Fruit fly (Drosophila melanogaster) whole organism, embryonic: ENCODE data around the gene Oatp33Eb.
A peak's percentile ranks its signal among the peaks of the same experiment; 100 is the strongest.

ENCODE experiments used
- Ada2b ChIP-seq: fragments of 200-800 bp; sonication (Bioruptor generic); IDR thresholded peaks from 2 replicates; pipeline ENCODE4 v1.3.6; 2022; ENCODE audit warnings: missing biosample characterization, missing genetic modification characterization
- Adf1 ChIP-seq: fragments of 200-800 bp; sonication (Bioruptor generic); IDR thresholded peaks from 2 replicates; pipeline ENCODE4 v1.3.6; 2022; ENCODE audit warnings: missing biosample characterization, missing genetic modification characterization
- Bdp1 ChIP-seq: fragments of 200-800 bp; sonication (Bioruptor generic); optimal IDR thresholded peaks from 3 replicates; lab custom pipeline; 2016; ENCODE audit warnings: missing biosample characterization, missing genetic modification characterization
- CG10147 ChIP-seq: fragments of 200-800 bp; sonication (Bioruptor generic); optimal IDR thresholded peaks from 2 replicates; lab custom pipeline; 2019; ENCODE audit warnings: missing biosample characterization, mild to moderate bottlenecking, missing genetic modification characterization, moderate library complexity
- CG10543 ChIP-seq: fragments of 200-800 bp; sonication (Bioruptor generic); optimal IDR thresholded peaks from 3 replicates; lab custom pipeline; 2017; ENCODE audit warnings: missing biosample characterization, mild to moderate bottlenecking, missing genetic modification characterization, moderate library complexity
- CG10979 ChIP-seq: fragments of 200-800 bp; sonication (Bioruptor generic); optimal IDR thresholded peaks from 2 replicates; lab custom pipeline; 2018; ENCODE audit warnings: missing biosample characterization, mild to moderate bottlenecking, missing genetic modification characterization, moderate library complexity
- CG11695 ChIP-seq: fragments of 200-800 bp; sonication (Bioruptor generic); IDR thresholded peaks from 3 replicates; pipeline ENCODE4 v1.3.6; 2022; ENCODE audit warnings: missing biosample characterization, missing genetic modification characterization
- CG12769 ChIP-seq: fragments of 200-800 bp; sonication (Bioruptor generic); optimal IDR thresholded peaks from 2 replicates; lab custom pipeline; 2019; ENCODE audit warnings: missing biosample characterization, mild to moderate bottlenecking, missing genetic modification characterization, moderate library complexity
- CG13624 ChIP-seq: fragments of 200-800 bp; sonication (Bioruptor generic); optimal IDR thresholded peaks from 2 replicates; lab custom pipeline; 2016; ENCODE audit warnings: missing biosample characterization, missing genetic modification characterization
- CG14860 ChIP-seq: fragments of 200-800 bp; sonication (Bioruptor generic); IDR thresholded peaks from 3 replicates; pipeline ENCODE4 v1.3.6; 2022; ENCODE audit warnings: missing biosample characterization, missing genetic modification characterization; ENCODE audit not compliant: partially characterized antibody
- CG17385 ChIP-seq: fragments of 200-800 bp; sonication (Bioruptor generic); optimal IDR thresholded peaks from 3 replicates; lab custom pipeline; 2018; ENCODE audit warnings: missing biosample characterization, mild to moderate bottlenecking, missing genetic modification characterization
- CG18599 ChIP-seq: fragments of 200-800 bp; sonication (Bioruptor generic); optimal IDR thresholded peaks from 3 replicates; lab custom pipeline; 2017; ENCODE audit warnings: missing biosample characterization, missing genetic modification characterization, mild to moderate bottlenecking, moderate library complexity, missing genetic modification reagents
- CG32532 ChIP-seq: fragments of 200-800 bp; sonication (Bioruptor generic); IDR thresholded peaks from 2 replicates; pipeline ENCODE4 v1.3.6; 2022; ENCODE audit warnings: missing biosample characterization, missing genetic modification characterization
- CG4404 ChIP-seq: fragments of 200-800 bp; sonication (Bioruptor generic); IDR thresholded peaks from 2 replicates; pipeline ENCODE4 v1.3.6; 2022; ENCODE audit warnings: missing biosample characterization, missing genetic modification characterization
- CG6854 ChIP-seq: fragments of 200-800 bp; sonication (Bioruptor generic); optimal IDR thresholded peaks from 3 replicates; lab custom pipeline; 2017; ENCODE audit warnings: missing biosample characterization, mild to moderate bottlenecking, missing genetic modification characterization
- CG8290 ChIP-seq, 3 experiments: fragments of 200-800 bp; sonication (Bioruptor generic); optimal IDR thresholded peaks; 2 replicates each; lab custom pipeline; 2016 to 2019; ENCODE audit warnings: missing biosample characterization in 3 of 3, missing genetic modification characterization in 3 of 3, mild to moderate bottlenecking in 2 of 3, moderate library complexity in 1 of 3
- CG8765 ChIP-seq: fragments of 200-800 bp; sonication (Bioruptor generic); IDR thresholded peaks from 2 replicates; pipeline ENCODE4 v1.3.6; 2022; ENCODE audit warnings: missing biosample characterization, missing genetic modification characterization
- D19A ChIP-seq: fragments of 200-800 bp; optimal IDR thresholded peaks from 3 replicates; lab custom pipeline; 2019; ENCODE audit warnings: missing biosample characterization, mild to moderate bottlenecking, missing genetic modification characterization, moderate library complexity
- D19B ChIP-seq: fragments of 200-800 bp; sonication (Bioruptor generic); optimal IDR thresholded peaks from 2 replicates; lab custom pipeline; 2017; ENCODE audit warnings: missing biosample characterization, mild to moderate bottlenecking, missing genetic modification characterization
- Dek ChIP-seq: fragments of 200-800 bp; sonication (Bioruptor generic); optimal IDR thresholded peaks from 3 replicates; lab custom pipeline; 2019; ENCODE audit warnings: missing biosample characterization, mild to moderate bottlenecking, missing genetic modification characterization, moderate library complexity
- Hmr ChIP-seq: fragments of 200-800 bp; sonication (Bioruptor generic); optimal IDR thresholded peaks from 3 replicates; lab custom pipeline; 2017; ENCODE audit warnings: mild to moderate bottlenecking, missing biosample characterization, missing genetic modification reagents, missing genetic modification characterization
- Hmx ChIP-seq: fragments of 200-800 bp; sonication (Bioruptor generic); optimal IDR thresholded peaks from 2 replicates; lab custom pipeline; 2016; ENCODE audit warnings: missing biosample characterization, missing genetic modification characterization
- Mad ChIP-seq: fragments of 200-800 bp; sonication (Bioruptor generic); optimal IDR thresholded peaks from 2 replicates; lab custom pipeline; 2016; ENCODE audit warnings: missing biosample characterization, missing genetic modification characterization
- Med ChIP-seq: fragments of 200-800 bp; sonication (Bioruptor generic); peaks from one replicate; lab custom pipeline; 2016; ENCODE audit warnings: missing biosample characterization, missing genetic modification characterization, mild to moderate bottlenecking, inconsistent platforms, moderate library complexity
- Mrtf ChIP-seq: fragments of 200-800 bp; sonication (Bioruptor generic); IDR thresholded peaks from 3 replicates; pipeline ENCODE4 v1.3.6; 2022; ENCODE audit warnings: missing biosample characterization, missing genetic modification characterization
- Optix ChIP-seq: fragments of 200-800 bp; sonication (Bioruptor generic); IDR thresholded peaks from 3 replicates; pipeline ENCODE4 v1.3.6; 2022; ENCODE audit warnings: missing biosample characterization, missing genetic modification characterization
- Pdp1 ChIP-seq, 2 experiments: fragments of 200-800 bp; sonication (Bioruptor generic); optimal IDR thresholded peaks; 3 replicates each; lab custom pipeline; 2016; ENCODE audit warnings: missing biosample characterization in 2 of 2, missing genetic modification characterization in 2 of 2, mild to moderate bottlenecking in 1 of 2, moderate library complexity in 1 of 2
- TFAM ChIP-seq: fragments of 200-800 bp; sonication (Bioruptor generic); optimal IDR thresholded peaks from 2 replicates; lab custom pipeline; 2017; ENCODE audit warnings: missing biosample characterization, missing genetic modification characterization, inconsistent platforms
- ash1 ChIP-seq: fragments of 200-800 bp; sonication (Bioruptor generic); optimal IDR thresholded peaks from 2 replicates; lab custom pipeline; 2018; ENCODE audit warnings: missing biosample characterization, mild to moderate bottlenecking, missing genetic modification characterization
- bowl ChIP-seq: fragments of 200-800 bp; sonication (Bioruptor generic); IDR thresholded peaks from 2 replicates; pipeline ENCODE4 v1.3.6; 2022; ENCODE audit warnings: missing biosample characterization, missing genetic modification characterization
- bsh ChIP-seq, 2 experiments: fragments of 200-800 bp; sonication (Bioruptor generic); optimal IDR thresholded peaks; 2 replicates each; lab custom pipeline; 2017 to 2018; ENCODE audit warnings: mild to moderate bottlenecking in 2 of 2, missing biosample characterization in 2 of 2, missing genetic modification characterization in 2 of 2, moderate library complexity in 1 of 2
- dysf ChIP-seq: fragments of 200-800 bp; sonication (Bioruptor generic); IDR thresholded peaks from 3 replicates; pipeline ENCODE4 v1.3.6; 2022; ENCODE audit warnings: missing biosample characterization, missing genetic modification characterization
- gce ChIP-seq: fragments of 200-800 bp; sonication (Bioruptor generic); IDR thresholded peaks from 3 replicates; pipeline ENCODE4 v1.3.6; 2022; ENCODE audit warnings: missing biosample characterization, missing genetic modification characterization
- gfzf ChIP-seq: fragments of 200-800 bp; sonication (Bioruptor generic); optimal IDR thresholded peaks from 2 replicates; lab custom pipeline; 2016; ENCODE audit warnings: missing biosample characterization, mild to moderate bottlenecking, missing genetic modification characterization, moderate library complexity
- gt ChIP-seq: fragments of 200-800 bp; sonication (Bioruptor generic); IDR thresholded peaks from 2 replicates; pipeline ENCODE4 v1.3.6; 2022; ENCODE audit warnings: missing biosample characterization, missing genetic modification characterization
- her ChIP-seq: fragments of 200-800 bp; sonication (Bioruptor generic); optimal IDR thresholded peaks from 2 replicates; lab custom pipeline; 2016; ENCODE audit warnings: missing biosample characterization, missing genetic modification characterization
- luna ChIP-seq: fragments of 200-800 bp; sonication (Bioruptor generic); optimal IDR thresholded peaks from 2 replicates; lab custom pipeline; 2016; ENCODE audit warnings: missing biosample characterization, missing genetic modification characterization
- maf-S ChIP-seq: fragments of 200-800 bp; sonication (Bioruptor generic); optimal IDR thresholded peaks from 2 replicates; lab custom pipeline; 2016; ENCODE audit warnings: missing biosample characterization, missing genetic modification characterization
- pan ChIP-seq, 4 experiments: fragments of >200 bp in 3 of 4; fragments of 200-800 bp in 1 of 4; sonication (Bioruptor generic) in 1 of 4; optimal IDR thresholded peaks in 3 of 4; IDR thresholded peaks in 1 of 4; 2 replicates each; pipeline versions ENCODE4 v1.3.6 to Lab custom; 2017 to 2022; ENCODE audit warnings: missing biosample characterization in 2 of 4, missing genetic modification characterization in 2 of 4, mixed read lengths in 1 of 4
- pnt ChIP-seq: fragments of 200-800 bp; sonication (Bioruptor generic); optimal IDR thresholded peaks from 3 replicates; lab custom pipeline; 2016; ENCODE audit warnings: missing biosample characterization, missing genetic modification characterization
- salm ChIP-seq: fragments of 200-800 bp; sonication (Bioruptor generic); optimal IDR thresholded peaks from 2 replicates; lab custom pipeline; 2018; ENCODE audit warnings: missing biosample characterization, mild to moderate bottlenecking, missing genetic modification characterization
- slbo ChIP-seq: fragments of 200-800 bp; sonication (Bioruptor generic); IDR thresholded peaks from 2 replicates; pipeline ENCODE4 v1.3.6; 2022; ENCODE audit warnings: missing biosample characterization, missing genetic modification characterization
- so ChIP-seq: fragments of 200-800 bp; sonication (Bioruptor generic); IDR thresholded peaks from 3 replicates; pipeline ENCODE4 v1.3.6; 2022; ENCODE audit warnings: missing biosample characterization, missing genetic modification characterization
- sug ChIP-seq: fragments of 200-800 bp; optimal IDR thresholded peaks from 2 replicates; lab custom pipeline; 2019; ENCODE audit warnings: missing biosample characterization, mild to moderate bottlenecking, missing genetic modification characterization, moderate library complexity
- tup ChIP-seq: fragments of 200-800 bp; sonication (Bioruptor generic); optimal IDR thresholded peaks from 2 replicates; lab custom pipeline; 2016; ENCODE audit warnings: missing biosample characterization, mild to moderate bottlenecking, missing genetic modification characterization, moderate library complexity
- vfl ChIP-seq: fragments of 200-800 bp; sonication (Bioruptor generic); optimal IDR thresholded peaks from 2 replicates; lab custom pipeline; 2016; ENCODE audit warnings: missing biosample characterization, missing genetic modification characterization
- wdn ChIP-seq: fragments of 200-800 bp; sonication (Bioruptor generic); IDR thresholded peaks from 2 replicates; pipeline ENCODE4 v1.3.6; 2022; ENCODE audit warnings: missing biosample characterization, missing genetic modification characterization
- wor ChIP-seq: fragments of 200-800 bp; sonication (Bioruptor generic); IDR thresholded peaks from 2 replicates; pipeline ENCODE4 v1.3.6; 2022; ENCODE audit warnings: missing biosample characterization, missing genetic modification characterization

Gene Oatp33Eb

DNA sequence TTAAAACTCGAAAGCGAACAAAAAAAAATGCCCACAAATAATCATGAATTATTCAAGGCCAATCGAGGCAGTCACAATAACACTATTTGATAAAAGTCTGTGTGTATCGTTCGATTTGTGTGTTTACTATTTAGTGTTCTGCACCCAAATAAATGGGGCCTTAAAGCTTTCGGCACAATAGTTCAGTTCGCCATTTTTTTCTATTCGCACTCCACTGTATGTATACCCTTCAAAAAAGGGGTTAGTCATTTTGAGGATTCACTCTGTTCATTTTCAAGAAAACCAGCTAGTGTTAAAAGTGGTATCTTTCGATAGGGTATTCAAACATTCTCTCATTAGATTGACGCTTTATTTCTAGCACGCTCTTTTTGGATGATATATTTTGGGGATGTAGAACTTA lies 19.4 kb downstream of the Oatp33Eb start (continued):
- TF ChIP-seq Bdp1 (GFP tag; lab: Kevin White, UChicago) (no peak), pnt (GFP tag; lab: Kevin White, UChicago) (peak; percentile 6), CG10979 (no peak), vfl (GFP tag; lab: Kevin White, UChicago) (peak; percentile 33), bowl (GFP tag; lab: Robert Waterston, UW) (peak; percentile 21; the same call in 1 of the 2 replicates), CG11695 (peak; percentile 19; the same call in 1 of the 3 replicates), Hmx (GFP tag; lab: Kevin White, UChicago) (no peak), tup (no peak), Mrtf (GFP tag; lab: Robert Waterston, UW) (peak; percentile 39; the same call in 1 of the 3 replicates), gce (no peak), Optix (GFP tag; lab: Robert Waterston, UW) (0 out of 3 replicates have a peak, but pooled peaks have one; percentile 28), CG8290 (GFP tag; optimal IDR thresholded peaks at IDR 0.05; lab: Kevin White, UChicago) (no peak), CG8290 (tag; optimal IDR thresholded peaks at IDR 0.05; lab: Kevin White, UChicago) (peak in 1 of 2 experiments; percentile 90)

DNA sequence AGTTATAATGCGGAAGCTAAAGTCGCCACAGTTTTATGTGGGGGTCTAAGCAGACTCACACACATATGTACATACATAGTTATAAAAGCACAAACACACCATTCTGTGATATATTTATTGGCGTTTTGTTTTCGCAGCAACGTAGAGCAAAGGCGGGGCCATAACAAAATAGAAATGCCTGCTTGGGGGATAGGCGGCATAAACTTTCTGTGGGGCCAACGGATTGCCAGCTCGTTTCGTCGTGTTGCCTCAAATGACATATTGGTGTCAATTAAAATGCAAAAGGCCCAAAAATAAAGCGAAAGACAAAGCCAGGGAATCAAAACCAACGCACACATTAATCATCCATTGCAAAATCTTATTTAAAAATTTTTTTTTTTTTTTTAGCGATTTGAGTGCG lies 20.5 kb downstream of the Oatp33Eb start:
- peak; percentile 49 for TF ChIP-seq CG18599 (GFP tag; lab: Kevin White, UChicago)
- peak in 1 of 2 experiments; percentile 7 for TF ChIP-seq Pdp1 (GFP tag; optimal IDR thresholded peaks at IDR 0.05; lab: Kevin White, UChicago)
- TF ChIP-seq wor (GFP tag; lab: Robert Waterston, UW): no peak
- no peak for TF ChIP-seq D19A (tag; lab: Kevin White, UChicago)
- no peak for TF ChIP-seq CG8765 (GFP tag; lab: Robert Waterston, UW)
- peak; percentile 6 for TF ChIP-seq maf-S (GFP tag; lab: Kevin White, UChicago)
- no peak for TF ChIP-seq gfzf
- no peak for TF ChIP-seq gt (GFP tag; lab: Robert Waterston, UW)
- TF ChIP-seq sug (tag; lab: Kevin White, UChicago): peak; percentile 50
- TF ChIP-seq dysf (GFP tag; lab: Robert Waterston, UW): 0 out of 3 replicates have a peak, but pooled peaks have one; percentile 28
- no peak for TF ChIP-seq CG32532 (GFP tag; lab: Robert Waterston, UW)
- TF ChIP-seq wdn (GFP tag; lab: Robert Waterston, UW): 0 out of 2 replicates have a peak, but pooled peaks have one; percentile 28
- peak; percentile 48 for TF ChIP-seq Hmr (GFP tag; lab: Kevin White, UChicago)
- TF ChIP-seq pan (optimal IDR thresholded peaks at IDR 0.05; lab: Kevin White, UChicago): no peak
- TF ChIP-seq pan (GFP tag; optimal IDR thresholded peaks at IDR 0.05 in 1 of 2, IDR thresholded peaks at IDR 0.05 in 1 of 2): peak in 1 of 2 experiments; percentile 13
- TF ChIP-seq Dek (tag; lab: Kevin White, UChicago): peak; percentile 29
- TF ChIP-seq CG10543 (GFP tag; lab: Kevin White, UChicago): peak; percentile 3
- TF ChIP-seq Mad (GFP tag; lab: Kevin White, UChicago): no peak
- TF ChIP-seq TFAM: no peak
- no peak for TF ChIP-seq Ada2b (GFP tag; lab: Robert Waterston, UW)
- no peak for TF ChIP-seq luna (GFP tag; lab: Kevin White, UChicago)
- TF ChIP-seq CG14860 (GFP tag; lab: Robert Waterston, UW): no peak
- no peak for TF ChIP-seq salm (tag; lab: Kevin White, UChicago)
- TF ChIP-seq D19B (GFP tag; lab: Kevin White, UChicago): peak; percentile 9
- no peak for TF ChIP-seq ash1 (GFP tag; lab: Kevin White, UChicago)
- TF ChIP-seq CG8290 (GFP tag; optimal IDR thresholded peaks at IDR 0.05; lab: Kevin White, UChicago): no peak
- TF ChIP-seq CG8290 (tag; optimal IDR thresholded peaks at IDR 0.05; lab: Kevin White, UChicago): peak in 1 of 2 experiments; percentile 52
- peak; percentile 30 for TF ChIP-seq CG10147 (GFP tag; lab: Kevin White, UChicago)
- peak; percentile 6 for TF ChIP-seq CG13624 (GFP tag; lab: Kevin White, UChicago)
- TF ChIP-seq Adf1: 0 out of 2 replicates have a peak, but pooled peaks have one; percentile 13
- peak; percentile 4 for TF ChIP-seq CG17385 (GFP tag; lab: Kevin White, UChicago)
- peak; percentile 65 for TF ChIP-seq CG12769 (tag; lab: Kevin White, UChicago)
- no peak for TF ChIP-seq CG4404
- TF ChIP-seq slbo (GFP tag; lab: Robert Waterston, UW): 0 out of 2 replicates have a peak, but pooled peaks have one; percentile 3
- TF ChIP-seq CG6854 (GFP tag; lab: Kevin White, UChicago): no peak
- no peak for TF ChIP-seq her
- TF ChIP-seq so (GFP tag; lab: Robert Waterston, UW): peak; percentile 55; the same call in 1 of the 3 replicates
- no peak for TF ChIP-seq bsh (GFP tag; optimal IDR thresholded peaks at IDR 0.05; lab: Kevin White, UChicago)
- peak; percentile 13 for TF ChIP-seq Med (GFP tag; lab: Kevin White, UChicago)
